Worm (Caenorhabditis elegans): ENCODE measurements around the gene E02A10.4.
A peak's percentile ranks its signal among the peaks of the same experiment; 100 is the strongest.

Gene E02A10.4

ce11 chrV:12540739-12541138, 27.0 kb downstream of the E02A10.4 start, which contains the start of gene F45D3.2:
Gene F45D3.2, plus strand, starts transcription at chrV:12541039.
- TF ChIP-seq ceh-45 (GFP tag; IDR thresholded peaks at IDR 0.05) (no peak), fax-1 (tag; optimal IDR thresholded peaks at IDR 0.05) (no peak), fkh-6 (tag; optimal IDR thresholded peaks at IDR 0.05) (no peak), odd-2 (tag; optimal IDR thresholded peaks at IDR 0.05) (no peak), hlh-8 (tag; optimal IDR thresholded peaks at IDR 0.05) (no peak), sox-4 (tag; optimal IDR thresholded peaks at IDR 0.05) (no peak), Y22D7AL.16 (tag; optimal IDR thresholded peaks at IDR 0.05) (no peak), elt-2 (tag; optimal IDR thresholded peaks at IDR 0.05) (no peak), nhr-11 (tag; optimal IDR thresholded peaks at IDR 0.05) (no peak), sox-2 (GFP tag; IDR thresholded peaks at IDR 0.05) (no peak), ceh-34 (tag; optimal IDR thresholded peaks at IDR 0.05) (no peak), K09A11.1 (tag; optimal IDR thresholded peaks at IDR 0.05; ENCODE audit: insufficient read depth) (no peak), madf-2 (tag; optimal IDR thresholded peaks at IDR 0.05) (no peak)

- TF ChIP-seq npax-4 (tag; optimal IDR thresholded peaks at IDR 0.05) = no peak
- no peak for TF ChIP-seq sox-4 (tag; optimal IDR thresholded peaks at IDR 0.05)
- no peak for TF ChIP-seq tbx-7 (tag; optimal IDR thresholded peaks at IDR 0.05)
- no peak for TF ChIP-seq mec-3 (tag; optimal IDR thresholded peaks at IDR 0.05; ENCODE audit: borderline replicate concordance)
- no peak for TF ChIP-seq hlh-30 (tag; optimal IDR thresholded peaks at IDR 0.05; ENCODE audit: insufficient read depth)
- TF ChIP-seq unc-3 (GFP tag; conservative IDR thresholded peaks at IDR 0.05) = no peak
- no peak for TF ChIP-seq unc-3 (tag; optimal IDR thresholded peaks at IDR 0.05)
- no peak for TF ChIP-seq nhr-11 (tag; optimal IDR thresholded peaks at IDR 0.05)
- TF ChIP-seq ztf-16 (tag; optimal IDR thresholded peaks at IDR 0.05) = no peak
- no peak for TF ChIP-seq K02D7.2 (tag; optimal IDR thresholded peaks at IDR 0.05)
- no peak for TF ChIP-seq fkh-10 (GFP tag; optimal IDR thresholded peaks at IDR 0.05)
- TF ChIP-seq ceh-6 (GFP tag; optimal IDR thresholded peaks at IDR 0.05) = no peak
These were observed 27.7 kb downstream of the E02A10.4 start for ce11 chrV:12540018-12540417.

DNA sequence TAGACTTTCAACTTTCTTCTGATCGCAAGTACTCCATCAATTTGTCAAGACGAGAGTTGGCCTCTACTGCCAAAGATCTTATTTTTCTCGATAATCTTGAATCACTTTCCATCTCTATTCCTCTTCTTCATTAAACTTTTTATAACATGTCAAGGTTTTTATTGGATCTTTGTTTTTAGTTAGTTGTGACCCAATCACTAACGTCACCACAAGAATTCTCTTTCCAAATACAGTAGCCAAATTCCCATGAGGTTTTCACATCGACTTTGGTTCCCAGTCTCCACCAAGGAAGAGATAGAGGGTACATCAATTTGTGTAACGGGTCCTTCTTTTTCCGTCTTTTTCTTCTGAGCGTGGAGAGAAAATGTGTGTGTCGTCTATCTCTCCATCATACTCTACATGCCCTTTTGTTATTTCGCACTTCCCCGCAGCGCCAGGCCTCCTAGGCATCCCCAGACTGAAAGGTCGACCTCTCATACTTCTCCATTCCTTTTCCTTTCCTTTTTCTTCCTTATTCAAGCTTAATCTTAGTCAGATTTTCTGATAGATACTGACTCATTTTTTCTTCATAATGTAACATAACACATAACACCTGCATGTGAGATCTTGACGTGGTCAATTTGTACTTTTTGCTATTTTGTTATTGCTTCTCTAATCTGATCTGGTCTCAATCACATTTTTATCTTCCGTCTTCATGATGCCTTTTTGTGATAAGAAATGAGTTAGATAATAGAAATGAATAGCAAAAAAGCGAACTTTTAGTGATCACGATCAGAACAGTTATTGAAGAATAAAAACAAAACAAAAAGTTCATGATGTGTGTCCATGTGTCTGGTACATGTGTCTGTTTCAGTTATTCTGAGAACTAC, 28.5 kb downstream of the E02A10.4 start:
- TF ChIP-seq ref-2 (tag; optimal IDR thresholded peaks at IDR 0.05) = peak; percentile 36
- no peak for TF ChIP-seq pha-4 (tag; optimal IDR thresholded peaks at IDR 0.05)
- no peak for TF ChIP-seq ceh-9 (tag; optimal IDR thresholded peaks at IDR 0.05)

DNA sequence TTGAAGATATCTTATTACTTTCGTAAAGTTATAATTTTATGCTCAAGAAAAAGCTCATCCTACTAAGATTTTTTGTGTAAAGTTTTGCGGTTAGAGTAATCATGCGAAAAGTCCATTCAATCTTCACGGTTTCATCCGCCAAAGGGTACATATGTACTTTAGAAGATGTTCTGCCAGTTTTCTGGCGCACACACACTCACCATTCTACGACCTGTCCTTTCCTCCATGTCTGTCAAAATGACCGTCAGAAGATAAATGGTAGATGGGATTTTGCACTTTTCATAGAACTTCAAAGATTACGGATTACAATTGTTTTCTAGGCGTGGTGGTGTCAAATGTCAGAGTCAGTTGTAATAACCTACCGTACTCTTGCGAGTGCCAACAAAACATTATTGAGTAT, 30.2 kb downstream of the E02A10.4 start:
- TF ChIP-seq dmd-4 (tag; optimal IDR thresholded peaks at IDR 0.05; ENCODE audit: borderline replicate concordance) = no peak
- TF ChIP-seq hlh-6 (tag; optimal IDR thresholded peaks at IDR 0.05) = no peak
- no peak for TF ChIP-seq ets-4 (tag; optimal IDR thresholded peaks at IDR 0.05)

DNA sequence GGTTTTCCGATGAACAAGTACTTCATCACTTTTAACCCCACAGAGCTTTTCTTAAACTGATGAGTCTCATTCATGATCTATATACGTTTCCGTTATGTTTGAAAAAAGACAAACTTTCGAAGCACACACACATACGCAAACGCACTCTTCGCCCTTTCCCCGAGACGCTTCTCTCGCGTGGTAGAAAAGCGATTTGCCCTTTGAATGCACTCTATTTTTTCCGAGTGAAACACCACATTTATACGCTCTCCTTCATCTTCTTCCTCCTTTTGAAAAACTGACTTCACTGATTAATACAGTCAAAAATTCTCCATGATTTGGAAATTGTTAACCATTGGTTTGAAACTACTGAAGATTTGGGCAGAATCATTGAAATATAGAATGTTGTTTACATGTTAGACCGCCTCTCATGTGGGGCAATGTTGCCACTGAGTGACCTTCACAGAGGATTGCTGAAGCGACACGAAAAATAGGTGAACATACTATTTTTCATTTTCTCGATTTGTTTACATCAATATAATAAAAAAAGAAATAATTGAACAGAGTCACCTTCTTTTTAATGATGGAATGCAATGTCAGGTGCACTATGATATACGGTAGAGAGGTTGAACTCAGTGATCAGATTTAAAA, 31.2 kb downstream of the E02A10.4 start:
- TF ChIP-seq Y22D7AL.16 (tag; optimal IDR thresholded peaks at IDR 0.05) = no peak
- TF ChIP-seq ahr-1 (tag; optimal IDR thresholded peaks at IDR 0.05) = no peak
- no peak for TF ChIP-seq ref-2 (tag; optimal IDR thresholded peaks at IDR 0.05)
- no peak for TF ChIP-seq ttx-3 (tag; optimal IDR thresholded peaks at IDR 0.05)
- TF ChIP-seq pha-4 (tag; optimal IDR thresholded peaks at IDR 0.05) = no peak
- TF ChIP-seq hlh-13 (GFP tag; optimal IDR thresholded peaks at IDR 0.05) = no peak
- no peak for TF ChIP-seq hlh-8 (tag; optimal IDR thresholded peaks at IDR 0.05)
- TF ChIP-seq ceh-6 (GFP tag; optimal IDR thresholded peaks at IDR 0.05) = no peak
- TF ChIP-seq lin-11 (tag; optimal IDR thresholded peaks at IDR 0.05) = no peak
- TF ChIP-seq C08G9.2 (tag; optimal IDR thresholded peaks at IDR 0.05) = no peak
- no peak for TF ChIP-seq hlh-6 (tag; optimal IDR thresholded peaks at IDR 0.05)
